Worm (Caenorhabditis elegans): Measurements from ENCODE around the gene agt-1.

agt-1 gene

DNA sequence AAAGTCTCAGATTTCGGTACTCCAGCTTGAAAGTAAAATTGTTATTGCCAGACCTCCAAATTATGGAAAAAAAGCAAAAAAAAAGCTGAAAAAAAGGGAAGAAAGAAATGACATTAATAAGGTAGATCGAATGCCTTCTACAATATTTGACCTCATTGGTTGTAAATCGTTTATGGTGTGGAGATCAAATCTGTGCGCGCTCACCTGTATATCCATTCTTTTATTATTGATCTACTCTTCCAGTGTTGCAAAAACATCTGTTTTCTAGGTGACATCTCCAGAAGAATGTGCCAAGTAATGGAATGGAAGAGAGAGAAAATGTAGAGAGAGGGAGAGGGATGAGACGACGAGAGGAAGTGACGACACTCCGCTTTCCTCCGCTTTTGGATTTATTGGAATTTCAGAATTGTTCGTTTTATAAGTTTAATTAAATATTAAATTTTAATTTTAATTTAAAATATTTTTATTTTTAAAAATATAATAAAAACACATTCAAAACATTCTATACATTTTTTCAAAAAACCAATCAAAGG is 46.6 kb upstream of the agt-1 start, which contains the start of the genes pik-1 and aptf-2 (continued):
- TF ChIP-seq snpc-1.1 (tag; optimal IDR thresholded peaks at IDR 0.05; ENCODE audit: insufficient read depth) (no peak), gei-17 (GFP tag; optimal IDR thresholded peaks at IDR 0.05) (no peak), F10E7.11 (tag; optimal IDR thresholded peaks at IDR 0.05) (no peak), ekl-4 (GFP tag; IDR thresholded peaks at IDR 0.05) (no peak), egl-18 (GFP tag; IDR thresholded peaks at IDR 0.05) (no peak), Y67H2A.10 (GFP tag; conservative IDR thresholded peaks at IDR 0.05) (no peak), K12H6.12 (tag; optimal IDR thresholded peaks at IDR 0.05) (no peak), lsl-1 (GFP tag; optimal IDR thresholded peaks at IDR 0.05) (peak; percentile 13), him-1 (tag; optimal IDR thresholded peaks at IDR 0.05) (no peak), sdz-38 (tag; optimal IDR thresholded peaks at IDR 0.05) (no peak), F33H1.4 (GFP tag; IDR thresholded peaks at IDR 0.05) (peak; percentile 21; the same call in 1 of the 2 replicates), tbp1 (GFP tag; optimal IDR thresholded peaks at IDR 0.05) (no peak), ztf-18 (tag; optimal IDR thresholded peaks at IDR 0.05) (no peak), lin-54 (GFP tag; optimal IDR thresholded peaks at IDR 0.05) (peak; percentile 15), ztf-3 (GFP tag; optimal IDR thresholded peaks at IDR 0.05) (no peak), lin-35 (GFP tag; optimal IDR thresholded peaks at IDR 0.05) (peak in 1 of 3 experiments; percentile 3), zfh-2 (GFP tag; conservative IDR thresholded peaks at IDR 0.05) (no peak), F37B4.10 (GFP tag; IDR thresholded peaks at IDR 0.05) (no peak), madf-3 (GFP tag; IDR thresholded peaks at IDR 0.05) (no peak), lag-1 (GFP tag; IDR thresholded peaks at IDR 0.05) (no peak), F57A8.1 (GFP tag; optimal IDR thresholded peaks at IDR 0.05) (no peak), atf-7 (tag; optimal IDR thresholded peaks at IDR 0.05) (no peak), pbrm-1 (GFP tag; IDR thresholded peaks at IDR 0.05) (no peak), pha-4 (tag; optimal IDR thresholded peaks at IDR 0.05) (no peak), cebp-2 (GFP tag; IDR thresholded peaks at IDR 0.05) (no peak), madf-8 (GFP tag; conservative IDR thresholded peaks at IDR 0.05) (peak; percentile 69), F55B11.4 (tag; optimal IDR thresholded peaks at IDR 0.05; ENCODE audit: borderline replicate concordance, insufficient read depth) (no peak), Y79H2A.3 (GFP tag; conservative IDR thresholded peaks at IDR 0.05) (no peak), nfya-2 (GFP tag; IDR thresholded peaks at IDR 0.05) (no peak), lsy-27 (tag; optimal IDR thresholded peaks at IDR 0.05; ENCODE audit: borderline replicate concordance, insufficient read depth) (no peak), K11D2.4 (GFP tag; IDR thresholded peaks at IDR 0.05) (no peak), Y95B8A.8 (GFP tag; IDR thresholded peaks at IDR 0.05) (no peak), nhr-179 (tag; optimal IDR thresholded peaks at IDR 0.05) (no peak), sea-2 (GFP tag; IDR thresholded peaks at IDR 0.05) (no peak), nfya-1 (tag; optimal IDR thresholded peaks at IDR 0.05; ENCODE audit: borderline replicate concordance, insufficient read depth) (no peak), hrde-1 (tag; optimal IDR thresholded peaks at IDR 0.05; ENCODE audit: borderline replicate concordance) (no peak), ama-1 (optimal IDR thresholded peaks at IDR 0.05) (no peak), ama-1 (GFP tag; optimal IDR thresholded peaks at IDR 0.05) (no peak), cebp-1 (GFP tag; IDR thresholded peaks at IDR 0.05) (no peak), cebp-1 (tag; optimal IDR thresholded peaks at IDR 0.05) (no peak), nfyb-1 (GFP tag; IDR thresholded peaks at IDR 0.05) (no peak), C17E4.6 (GFP tag; IDR thresholded peaks at IDR 0.05) (no peak), somi-1 (GFP tag; optimal IDR thresholded peaks at IDR 0.05) (no peak), tlf-1 (GFP tag; optimal IDR thresholded peaks at IDR 0.05) (no peak), lin-40 (tag; optimal IDR thresholded peaks at IDR 0.05) (no peak), attf-6 (GFP tag; IDR thresholded peaks at IDR 0.05) (no peak), nhr-120 (GFP tag; IDR thresholded peaks at IDR 0.05) (no peak), hmg-1.2 (GFP tag; IDR thresholded peaks at IDR 0.05) (no peak; the same call in 1 of the 2 replicates), akir-1 (GFP tag; optimal IDR thresholded peaks at IDR 0.05) (no peak)
